Fruit fly (Drosophila melanogaster) whole organism, embryonic: Measurements from ENCODE around the gene Ugt35A1.
A peak's percentile ranks its signal among the peaks of the same experiment; 100 is the strongest.

Experiments used
- Abd-B ChIP-seq: fragments of 200-800 bp; sonication (Bioruptor generic); optimal IDR thresholded peaks from 2 replicates; lab custom pipeline; 2018; ENCODE audit warnings: missing biosample characterization, mild to moderate bottlenecking, missing genetic modification characterization, moderate library complexity
- B-H2 ChIP-seq: fragments of 200-800 bp; sonication (Bioruptor generic); optimal IDR thresholded peaks from 2 replicates; lab custom pipeline; 2018; ENCODE audit warnings: missing biosample characterization, mild to moderate bottlenecking, missing genetic modification characterization
- CG10462 ChIP-seq: fragments of 200-800 bp; sonication (Bioruptor generic); optimal IDR thresholded peaks from 2 replicates; lab custom pipeline; 2016; ENCODE audit warnings: missing biosample characterization, missing genetic modification characterization
- CG11093 ChIP-seq: fragments of 200-800 bp; sonication (Bioruptor generic); IDR thresholded peaks from 3 replicates; pipeline ENCODE4 v1.3.6; 2022; ENCODE audit warnings: missing biosample characterization, missing genetic modification characterization
- CG11504 ChIP-seq: fragments of 200-800 bp; sonication (Bioruptor generic); optimal IDR thresholded peaks from 3 replicates; lab custom pipeline; 2019; ENCODE audit warnings: missing biosample characterization, mild to moderate bottlenecking, missing genetic modification characterization, moderate library complexity
- CG14014 ChIP-seq: fragments of 200-800 bp; sonication (Bioruptor generic); IDR thresholded peaks from 2 replicates; pipeline ENCODE4 v1.3.6; 2022; ENCODE audit warnings: missing biosample characterization, missing genetic modification characterization
- CG15011 ChIP-seq: fragments of 200-800 bp; sonication (Bioruptor generic); optimal IDR thresholded peaks from 3 replicates; lab custom pipeline; 2018; ENCODE audit warnings: missing biosample characterization, mild to moderate bottlenecking, missing genetic modification characterization
- CG1529 ChIP-seq: fragments of 200-800 bp; sonication (Bioruptor generic); optimal IDR thresholded peaks from 3 replicates; lab custom pipeline; 2018; ENCODE audit warnings: missing biosample characterization, missing genetic modification characterization
- CG1602 ChIP-seq: fragments of 200-800 bp; sonication (Bioruptor generic); optimal IDR thresholded peaks from 3 replicates; lab custom pipeline; 2016; ENCODE audit warnings: missing biosample characterization, missing genetic modification characterization
- CG17186 ChIP-seq: fragments of 200-800 bp; sonication (Bioruptor generic); optimal IDR thresholded peaks from 3 replicates; lab custom pipeline; 2017; ENCODE audit warnings: missing biosample characterization, missing genetic modification reagents, missing genetic modification characterization
- CG17361 ChIP-seq: fragments of 200-800 bp; sonication (Bioruptor generic); IDR thresholded peaks from 3 replicates; pipeline ENCODE4 v1.3.6; 2022; ENCODE audit warnings: missing biosample characterization, missing genetic modification characterization
- CG2129 ChIP-seq: fragments of 200-800 bp; sonication (Bioruptor generic); IDR thresholded peaks from 2 replicates; pipeline ENCODE4 v1.3.6; 2022; ENCODE audit warnings: missing biosample characterization, missing genetic modification characterization; ENCODE audit not compliant: partially characterized antibody
- CG2199 ChIP-seq: fragments of 200-800 bp; sonication (Bioruptor generic); IDR thresholded peaks from 3 replicates; pipeline ENCODE4 v1.3.6; 2022; ENCODE audit warnings: missing biosample characterization, missing genetic modification characterization
- CG30403 ChIP-seq: fragments of 200-800 bp; sonication (Bioruptor generic); optimal IDR thresholded peaks from 3 replicates; lab custom pipeline; 2016; ENCODE audit warnings: missing biosample characterization, missing genetic modification characterization
- CG34224 ChIP-seq: fragments of 200-800 bp; sonication (Bioruptor generic); IDR thresholded peaks from 3 replicates; pipeline ENCODE4 v1.3.6; 2022; ENCODE audit warnings: missing biosample characterization, missing genetic modification characterization; ENCODE audit not compliant: partially characterized antibody
- CG4730 ChIP-seq: fragments of 200-800 bp; sonication (Bioruptor generic); IDR thresholded peaks from 2 replicates; pipeline ENCODE4 v1.3.6; 2022; ENCODE audit warnings: missing biosample characterization, missing genetic modification characterization
- CG4820 ChIP-seq: fragments of 200-800 bp; sonication (Bioruptor generic); optimal IDR thresholded peaks from 3 replicates; lab custom pipeline; 2016; ENCODE audit warnings: missing biosample characterization, missing genetic modification characterization
- CG6175 ChIP-seq: fragments of 200-800 bp; sonication (Bioruptor generic); IDR thresholded peaks from 3 replicates; pipeline ENCODE4 v1.3.6; 2022; ENCODE audit warnings: missing biosample characterization, missing genetic modification characterization
- CG6791 ChIP-seq: fragments of 200-800 bp; sonication (Bioruptor generic); IDR thresholded peaks from 3 replicates; pipeline ENCODE4 v1.3.6; 2022; ENCODE audit warnings: missing biosample characterization, missing genetic modification characterization; ENCODE audit not compliant: partially characterized antibody
- CG7271 ChIP-seq: fragments of 200-800 bp; sonication (Bioruptor generic); optimal IDR thresholded peaks from 2 replicates; lab custom pipeline; 2018; ENCODE audit warnings: missing biosample characterization, mild to moderate bottlenecking, missing genetic modification characterization, moderate library complexity
- CG9215 ChIP-seq: fragments of 200-800 bp; sonication (Bioruptor generic); IDR thresholded peaks from 2 replicates; pipeline ENCODE4 v1.3.6; 2022; ENCODE audit warnings: missing biosample characterization, missing genetic modification characterization
- CTCF ChIP-seq: fragments of 200-800 bp; sonication (Bioruptor generic); optimal IDR thresholded peaks from 2 replicates; lab custom pipeline; 2017; ENCODE audit warnings: missing biosample characterization, mild to moderate bottlenecking, missing genetic modification characterization, moderate library complexity
- Chrac-16 ChIP-seq: fragments of 200-800 bp; sonication (Bioruptor generic); optimal IDR thresholded peaks from 3 replicates; lab custom pipeline; 2016; ENCODE audit warnings: missing biosample characterization, missing genetic modification characterization
- D ChIP-seq, 2 experiments: fragments of 200-800 bp in 1 of 2; fragments of >200 bp in 1 of 2; sonication (Bioruptor generic) in 1 of 2; optimal IDR thresholded peaks; 2 replicates in 1 of 2; 3 replicates in 1 of 2; lab custom pipeline; 2017; ENCODE audit warnings: mild to moderate bottlenecking in 1 of 2, missing biosample characterization in 1 of 2, missing genetic modification characterization in 1 of 2, missing genetic modification reagents in 1 of 2
- Dad ChIP-seq: fragments of 200-800 bp; sonication (Bioruptor generic); optimal IDR thresholded peaks from 3 replicates; lab custom pipeline; 2016; ENCODE audit warnings: missing biosample characterization, missing genetic modification characterization
- Dp ChIP-seq: fragments of 200-800 bp; sonication (Bioruptor generic); optimal IDR thresholded peaks from 2 replicates; lab custom pipeline; 2018; ENCODE audit warnings: missing biosample characterization, mild to moderate bottlenecking, missing genetic modification characterization, moderate library complexity
- Hand ChIP-seq: fragments of 200-800 bp; sonication (Bioruptor generic); optimal IDR thresholded peaks from 2 replicates; lab custom pipeline; 2017; ENCODE audit warnings: mild to moderate bottlenecking, missing biosample characterization, missing genetic modification reagents, missing genetic modification characterization
- Jarid2 ChIP-seq: fragments of 200-800 bp; sonication (Bioruptor generic); optimal IDR thresholded peaks from 3 replicates; lab custom pipeline; 2017; ENCODE audit warnings: mild to moderate bottlenecking, missing biosample characterization, missing genetic modification reagents, missing genetic modification characterization
- Lpt ChIP-seq: fragments of >200 bp; optimal IDR thresholded peaks from 2 replicates; lab custom pipeline; 2018; ENCODE audit warnings: missing biosample characterization, missing genetic modification characterization
- MBD-R2 ChIP-seq: fragments of 200-800 bp; sonication (Bioruptor generic); IDR thresholded peaks from 2 replicates; pipeline ENCODE4 v1.3.6; 2022; ENCODE audit warnings: missing biosample characterization, missing genetic modification characterization
- Meics ChIP-seq: fragments of 200-800 bp; sonication (Bioruptor generic); optimal IDR thresholded peaks from 2 replicates; lab custom pipeline; 2017; ENCODE audit warnings: missing biosample characterization, mild to moderate bottlenecking, missing genetic modification characterization
- Poxn ChIP-seq: fragments of 200-800 bp; sonication (Bioruptor generic); IDR thresholded peaks from 2 replicates; pipeline ENCODE4 v1.3.6; 2022; ENCODE audit warnings: missing biosample characterization, missing genetic modification characterization
- Ssrp ChIP-seq: fragments of 200-800 bp; sonication (Bioruptor generic); optimal IDR thresholded peaks from 2 replicates; lab custom pipeline; 2018; ENCODE audit warnings: missing biosample characterization, mild to moderate bottlenecking, missing genetic modification characterization, moderate library complexity
- Tbp ChIP-seq: fragments of >200 bp; optimal IDR thresholded peaks from 2 replicates; lab custom pipeline; 2018; ENCODE audit warnings: missing biosample characterization, missing genetic modification characterization
- Vsx1 ChIP-seq: fragments of 200-800 bp; sonication (Bioruptor generic); optimal IDR thresholded peaks from 2 replicates; lab custom pipeline; 2017; ENCODE audit warnings: missing biosample characterization, mild to moderate bottlenecking, missing genetic modification characterization, missing genetic modification reagents
- abd-A ChIP-seq: fragments of 200-800 bp; sonication (Bioruptor generic); optimal IDR thresholded peaks from 3 replicates; lab custom pipeline; 2019; ENCODE audit warnings: missing biosample characterization, mild to moderate bottlenecking, missing genetic modification characterization, moderate library complexity
- amos ChIP-seq: fragments of 200-800 bp; sonication (Bioruptor generic); IDR thresholded peaks from 2 replicates; pipeline ENCODE4 v1.3.6; 2022; ENCODE audit warnings: missing biosample characterization, missing genetic modification characterization; ENCODE audit not compliant: partially characterized antibody
- ato ChIP-seq: fragments of 200-800 bp; sonication (Bioruptor generic); IDR thresholded peaks from 2 replicates; pipeline ENCODE4 v1.3.6; 2022; ENCODE audit warnings: missing biosample characterization, missing genetic modification characterization; ENCODE audit not compliant: partially characterized antibody
- crc ChIP-seq: fragments of 200-800 bp; sonication (Bioruptor generic); optimal IDR thresholded peaks from 2 replicates; lab custom pipeline; 2016; ENCODE audit warnings: missing biosample characterization, missing genetic modification characterization
- dan ChIP-seq: fragments of 200-800 bp; sonication (Bioruptor generic); IDR thresholded peaks from 2 replicates; pipeline ENCODE4 v1.3.6; 2022; ENCODE audit warnings: missing biosample characterization, missing genetic modification characterization
- dmrt11E ChIP-seq: fragments of 200-800 bp; sonication (Bioruptor generic); optimal IDR thresholded peaks from 3 replicates; lab custom pipeline; 2018; ENCODE audit warnings: missing biosample characterization, mild to moderate bottlenecking, missing genetic modification characterization, moderate library complexity
- eyg ChIP-seq: fragments of 200-800 bp; sonication (Bioruptor generic); optimal IDR thresholded peaks from 3 replicates; lab custom pipeline; 2016; ENCODE audit warnings: missing biosample characterization, missing genetic modification characterization
- fd64A ChIP-seq: fragments of 200-800 bp; sonication (Bioruptor generic); optimal IDR thresholded peaks from 3 replicates; lab custom pipeline; 2018; ENCODE audit warnings: missing biosample characterization, mild to moderate bottlenecking, missing genetic modification characterization
- her ChIP-seq: fragments of 200-800 bp; sonication (Bioruptor generic); optimal IDR thresholded peaks from 2 replicates; lab custom pipeline; 2016; ENCODE audit warnings: missing biosample characterization, missing genetic modification characterization
- mam ChIP-seq: fragments of 200-800 bp; sonication (Bioruptor generic); optimal IDR thresholded peaks from 3 replicates; lab custom pipeline; 2016; ENCODE audit warnings: missing biosample characterization, missing genetic modification characterization
- sc ChIP-seq, 3 experiments: fragments of >200 bp in 2 of 3; fragments of 200-800 bp in 1 of 3; sonication (Bioruptor generic) in 1 of 3; optimal IDR thresholded peaks; 2 replicates in 2 of 3; 3 replicates in 1 of 3; lab custom pipeline; 2017; ENCODE audit warnings: mild to moderate bottlenecking in 1 of 3, missing biosample characterization in 1 of 3, missing genetic modification characterization in 1 of 3, missing genetic modification reagents in 1 of 3
- sisA ChIP-seq: fragments of 200-800 bp; sonication (Bioruptor generic); IDR thresholded peaks from 2 replicates; pipeline ENCODE4 v1.3.6; 2022; ENCODE audit warnings: missing biosample characterization, missing genetic modification characterization
- zfh1 ChIP-seq: fragments of 200-800 bp; sonication (Bioruptor generic); IDR thresholded peaks from 3 replicates; pipeline ENCODE4 v1.3.6; 2022; ENCODE audit warnings: missing biosample characterization, missing genetic modification characterization

Ugt35A1 gene

dm6 chr3R:11216156-11216630 is 43.7 kb upstream of the Ugt35A1 start, which contains the start of the genes RpS25 and CG4820 (continued):
- TF ChIP-seq sisA (GFP tag; lab: Robert Waterston, UW) (peak; percentile 40; the same call in 1 of the 2 replicates), CG6175 (peak; percentile 84)
- TF ChIP-seq, all 482 proteins: peak for 453

DNA sequence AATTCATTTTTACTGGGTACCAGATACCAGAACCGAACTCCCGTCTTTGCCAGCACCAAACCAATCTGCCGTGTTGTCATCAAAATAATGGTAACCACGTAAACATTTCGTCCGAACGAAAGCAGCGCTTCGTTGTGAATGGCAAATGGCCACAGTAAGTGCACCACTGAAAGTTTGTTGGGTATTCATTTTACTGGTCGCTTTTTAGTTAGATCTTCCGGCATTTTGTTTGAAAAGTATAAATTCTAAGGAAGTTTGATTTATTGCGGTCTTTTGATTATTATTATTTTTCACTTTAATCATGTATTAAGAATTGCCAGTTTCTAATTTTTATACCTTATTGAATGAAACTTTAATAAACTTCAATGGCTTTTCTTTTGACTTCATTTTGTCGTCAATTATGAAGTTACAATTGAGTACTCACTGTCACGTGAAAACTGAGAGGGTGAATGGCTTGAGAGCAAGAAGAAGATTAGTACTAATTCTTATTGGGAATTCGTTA is 42.0 kb upstream of the Ugt35A1 start, which contains the start of gene ZnT86D:
Gene ZnT86D, minus strand, starts transcription at position 91 of the 502 bp plus-strand sequence.
- TF ChIP-seq CG1602 (GFP tag; lab: Kevin White, UChicago) (peak; percentile 80), CG4730 (GFP tag; lab: Robert Waterston, UW) (no peak), her (GFP tag; lab: Kevin White, UChicago) (no peak), ato (GFP tag; lab: Robert Waterston, UW) (no peak), CG17186 (GFP tag; lab: Kevin White, UChicago) (no peak), fd64A (GFP tag; lab: Kevin White, UChicago) (no peak), CG11504 (tag; lab: Kevin White, UChicago) (peak; percentile 72), CG14014 (0 out of 2 replicates have a peak, but pooled peaks have one; percentile 12), Poxn (no peak), Tbp (GFP tag; lab: Kevin White, UChicago) (no peak), CG30403 (GFP tag; lab: Kevin White, UChicago) (peak; percentile 59), CTCF (GFP tag; lab: Kevin White, UChicago) (no peak), CG2199 (no peak), CG11093 (GFP tag; lab: Robert Waterston, UW) (no peak), Meics (GFP tag; lab: Kevin White, UChicago) (peak; percentile 75), CG15011 (GFP tag; lab: Kevin White, UChicago) (peak; percentile 21), Chrac-16 (peak; percentile 33), dmrt11E (tag; lab: Kevin White, UChicago) (peak; percentile 12), sc (optimal IDR thresholded peaks at IDR 0.05; lab: Kevin White, UChicago) (no peak), sc (GFP tag; optimal IDR thresholded peaks at IDR 0.05; lab: Kevin White, UChicago) (peak; percentile 3), CG7271 (tag; lab: Kevin White, UChicago) (no peak), CG6791 (GFP tag; lab: Robert Waterston, UW) (no peak), B-H2 (GFP tag; lab: Kevin White, UChicago) (peak; percentile 70), Abd-B (GFP tag; lab: Kevin White, UChicago) (peak; percentile 67), CG4820 (peak; percentile 77), Hand (peak; percentile 15), Ssrp (tag; lab: Kevin White, UChicago) (peak; percentile 36), CG10462 (GFP tag; lab: Kevin White, UChicago) (no peak), CG17361 (peak; percentile 84), CG2129 (no peak), eyg (peak; percentile 27), crc (GFP tag; lab: Kevin White, UChicago) (no peak), dan (no peak), Lpt (GFP tag; lab: Kevin White, UChicago) (no peak), amos (GFP tag; lab: Robert Waterston, UW) (no peak; the same call in 1 of the 2 replicates), Jarid2 (GFP tag; lab: Kevin White, UChicago) (no peak), CG34224 (no peak), zfh1 (GFP tag; lab: Robert Waterston, UW) (no peak), D (optimal IDR thresholded peaks at IDR 0.05; lab: Kevin White, UChicago) (no peak), D (GFP tag; optimal IDR thresholded peaks at IDR 0.05; lab: Kevin White, UChicago) (peak; percentile 12), CG9215 (GFP tag; lab: Robert Waterston, UW) (peak; percentile 73), mam (GFP tag; lab: Kevin White, UChicago) (peak; percentile 60), abd-A (tag; lab: Kevin White, UChicago) (no peak), Dad (GFP tag; lab: Kevin White, UChicago) (peak; percentile 19), Dp (peak; percentile 6), MBD-R2 (GFP tag; lab: Robert Waterston, UW) (peak; percentile 77), CG1529 (GFP tag; lab: Kevin White, UChicago) (peak; percentile 20), Vsx1 (GFP tag; lab: Kevin White, UChicago) (peak; percentile 29)
